Worm (Caenorhabditis elegans): ENCODE results near the gene osm-10.

ce11 chrIII:7292569-7292968 lies 49.5 kb downstream of the osm-10 start:
- TF ChIP-seq him-1 (tag; optimal IDR thresholded peaks at IDR 0.05): no peak
- no peak for TF ChIP-seq dao-5 (tag; optimal IDR thresholded peaks at IDR 0.05)

Measured in whole organism, L4/young adult.